Worm (Caenorhabditis elegans) whole organism, L3 larva: Measurements from ENCODE around the gene srh-24.
A peak's percentile ranks its signal among the peaks of the same experiment; 100 is the strongest.

Experiments
- ZK546.5 ChIP-seq: sonication (generic microtip); optimal IDR thresholded peaks from 2 replicates; lab custom pipeline; 2017; ENCODE audit warnings: missing biosample characterization, missing genetic modification characterization
- aly-2 ChIP-seq: fragments of 150-350 bp; optimal IDR thresholded peaks from 2 replicates; lab custom pipeline; 2014; ENCODE audit warnings: missing biosample characterization, missing genetic modification characterization
- daf-12 ChIP-seq: fragments of 150-350 bp; optimal IDR thresholded peaks from 2 replicates; lab custom pipeline; 2014; ENCODE audit warnings: missing biosample characterization, missing genetic modification reagents, missing genetic modification characterization
- egl-27 ChIP-seq: sonication (generic microtip); optimal IDR thresholded peaks from 4 replicates; lab custom pipeline; 2017; ENCODE audit warnings: missing biosample characterization, missing genetic modification reagents, missing genetic modification characterization
- elt-3 ChIP-seq, 3 experiments: fragments of 150-350 bp in 1 of 3; sonication (generic microtip) in 2 of 3; optimal IDR thresholded peaks; 2 replicates in 2 of 3; 4 replicates in 1 of 3; lab custom pipeline; 2014 to 2017; ENCODE audit warnings: missing biosample characterization in 3 of 3, missing genetic modification characterization in 3 of 3
- lin-39 ChIP-seq: fragments of 150-350 bp; optimal IDR thresholded peaks from 2 replicates; lab custom pipeline; 2018; ENCODE audit warnings: missing biosample characterization, missing genetic modification reagents, missing genetic modification characterization
- nhr-23 ChIP-seq: fragments of 150-350 bp; optimal IDR thresholded peaks from 2 replicates; lab custom pipeline; 2014; ENCODE audit warnings: missing biosample characterization, missing genetic modification reagents, missing genetic modification characterization
- nhr-77 ChIP-seq: fragments of 150-350 bp; optimal IDR thresholded peaks from 2 replicates; lab custom pipeline; 2014; ENCODE audit warnings: missing biosample characterization, missing genetic modification characterization
- pqm-1 ChIP-seq: fragments of 150-350 bp; optimal IDR thresholded peaks from 2 replicates; lab custom pipeline; 2017; ENCODE audit warnings: missing biosample characterization, missing genetic modification characterization, inconsistent platforms
- skn-1 ChIP-seq: fragments of 150-350 bp; optimal IDR thresholded peaks from 2 replicates; lab custom pipeline; 2014; ENCODE audit warnings: missing biosample characterization, missing genetic modification characterization
- snpc-4 ChIP-seq: fragments of 150-350 bp; optimal IDR thresholded peaks from 2 replicates; lab custom pipeline; 2014; ENCODE audit warnings: missing biosample characterization, missing genetic modification characterization

- TF ChIP-seq egl-27 (no peak), lin-39 (tag; lab: Kevin White, UChicago) (peak; percentile 92), nhr-77 (tag; lab: Kevin White, UChicago) (no peak), elt-3 (tag; optimal IDR thresholded peaks at IDR 0.05; lab: Kevin White, UChicago) (peak in 1 of 3 experiments; percentile 23), daf-12 (tag; lab: Kevin White, UChicago) (no peak), nhr-23 (peak; percentile 86), ZK546.5 (tag; lab: Kevin White, UChicago) (no peak), snpc-4 (tag; lab: Kevin White, UChicago) (no peak), aly-2 (tag; lab: Kevin White, UChicago) (no peak), skn-1 (peak; percentile 72), pqm-1 (tag; lab: Kevin White, UChicago) (peak; percentile 95)
Observed at ce11 chrV:13909400-13909799, 51.4 kb downstream of the srh-24 start, which contains the start of gene C06B3.7.
